Fruit fly (Drosophila melanogaster): Measurements from ENCODE around the gene CG33995.

Gene CG33995

dm6 chr2L:4999389-5000032 is 43.6 kb upstream of the CG33995 start (continued):
- no peak for TF ChIP-seq CG10543 (GFP tag; optimal IDR thresholded peaks at IDR 0.05)
- peak; percentile 45 for TF ChIP-seq onecut (GFP tag; IDR thresholded peaks at IDR 0.05)
- TF ChIP-seq CG18476 (GFP tag; optimal IDR thresholded peaks at IDR 0.05), result peak; percentile 30
- peak; percentile 56; the same call in 1 of the 2 replicates for TF ChIP-seq CG43689 (GFP tag; IDR thresholded peaks at IDR 0.05)
- TF ChIP-seq CG3163 (GFP tag; optimal IDR thresholded peaks at IDR 0.05), result no peak
- TF ChIP-seq Xbp1 (GFP tag; optimal IDR thresholded peaks at IDR 0.05), result peak; percentile 75
- TF ChIP-seq Optix (GFP tag; IDR thresholded peaks at IDR 0.05), result peak; percentile 64; the same call in 2 of the 3 replicates
- TF ChIP-seq CG31441 (GFP tag; IDR thresholded peaks at IDR 0.05), result peak; percentile 54; the same call in 1 of the 2 replicates
- no peak for TF ChIP-seq CG42726 (GFP tag; IDR thresholded peaks at IDR 0.05; ENCODE audit: partially characterized antibody)
- TF ChIP-seq chif (GFP tag; optimal IDR thresholded peaks at IDR 0.05), result peak; percentile 50 to 67
- TF ChIP-seq CG6765 (GFP tag; optimal IDR thresholded peaks at IDR 0.05), result peak; percentile 1
- peak; percentile 40 for TF ChIP-seq CG3995 (GFP tag; optimal IDR thresholded peaks at IDR 0.05)
- TF ChIP-seq hb (GFP tag; IDR thresholded peaks at IDR 0.05; ENCODE audit: partially characterized antibody), result no peak
- no peak for TF ChIP-seq twi (tag; optimal IDR thresholded peaks at IDR 0.05)
- no peak for TF ChIP-seq CG8089 (GFP tag; optimal IDR thresholded peaks at IDR 0.05)
- TF ChIP-seq scrt (GFP tag; optimal IDR thresholded peaks at IDR 0.05), result peak; percentile 52
- no peak for TF ChIP-seq pb (GFP tag; optimal IDR thresholded peaks at IDR 0.05)
- no peak for TF ChIP-seq CG10321 (GFP tag; IDR thresholded peaks at IDR 0.05)
- TF ChIP-seq CG1602 (GFP tag; optimal IDR thresholded peaks at IDR 0.05), result no peak
- peak; percentile 41 for TF ChIP-seq cwo (GFP tag; optimal IDR thresholded peaks at IDR 0.05)
- TF ChIP-seq BEAF-32 (GFP tag; optimal IDR thresholded peaks at IDR 0.05), result no peak
- no peak; the same call in 2 of the 3 replicates for TF ChIP-seq CG2199 (GFP tag; IDR thresholded peaks at IDR 0.05)
- TF ChIP-seq slbo (GFP tag; IDR thresholded peaks at IDR 0.05), result peak; percentile 85
- peak; percentile 56; the same call in 1 of the 2 replicates for TF ChIP-seq Awh (GFP tag; IDR thresholded peaks at IDR 0.05)
- TF ChIP-seq ind (GFP tag; optimal IDR thresholded peaks at IDR 0.05), result peak; percentile 83
- TF ChIP-seq zen (tag; optimal IDR thresholded peaks at IDR 0.05), result no peak
- TF ChIP-seq Vsx1 (GFP tag; optimal IDR thresholded peaks at IDR 0.05), result peak; percentile 35
- no peak for TF ChIP-seq Bgb (GFP tag; IDR thresholded peaks at IDR 0.05; ENCODE audit: partially characterized antibody)
- TF ChIP-seq CG6813 (GFP tag; optimal IDR thresholded peaks at IDR 0.05), result peak; percentile 53
- TF ChIP-seq Atf-2 (GFP tag; optimal IDR thresholded peaks at IDR 0.05), result peak; percentile 23
- 0 out of 2 replicates have a peak, but pooled peaks have one; percentile 37 for TF ChIP-seq CG5953 (GFP tag; IDR thresholded peaks at IDR 0.05)
- TF ChIP-seq CG17361 (GFP tag; IDR thresholded peaks at IDR 0.05), result peak; percentile 15; the same call in 1 of the 3 replicates
- TF ChIP-seq cato (GFP tag; optimal IDR thresholded peaks at IDR 0.05; ENCODE audit: borderline replicate concordance), result peak; percentile 7
- no peak for TF ChIP-seq nom (GFP tag; optimal IDR thresholded peaks at IDR 0.05)
- TF ChIP-seq CG14050 (GFP tag; IDR thresholded peaks at IDR 0.05), result 0 out of 3 replicates have a peak, but pooled peaks have one; percentile 22
- peak; percentile 70 for TF ChIP-seq CG12071 (GFP tag; optimal IDR thresholded peaks at IDR 0.05)
- peak; percentile 40 for TF ChIP-seq Fer2 (tag; optimal IDR thresholded peaks at IDR 0.05)
- peak; percentile 67 for TF ChIP-seq NfI (GFP tag; optimal IDR thresholded peaks at IDR 0.05)
- TF ChIP-seq Antp (GFP tag; optimal IDR thresholded peaks at IDR 0.05), result peak; percentile 57
- TF ChIP-seq nau (GFP tag; optimal IDR thresholded peaks at IDR 0.05), result no peak
- peak; percentile 40 for TF ChIP-seq corto (GFP tag; optimal IDR thresholded peaks at IDR 0.05)
- peak; percentile 17 for TF ChIP-seq oc (tag; optimal IDR thresholded peaks at IDR 0.05)
- no peak for TF ChIP-seq HLHmδ (GFP tag; optimal IDR thresholded peaks at IDR 0.05)
- TF ChIP-seq CG7786 (GFP tag; optimal IDR thresholded peaks at IDR 0.05), result peak; percentile 58
- peak; percentile 27 for TF ChIP-seq slou (GFP tag; optimal IDR thresholded peaks at IDR 0.05)
- peak; percentile 17 for TF ChIP-seq CG10431 (GFP tag; optimal IDR thresholded peaks at IDR 0.05)
- peak; percentile 78 for TF ChIP-seq CG7839 (tag; optimal IDR thresholded peaks at IDR 0.05)
- peak; percentile 55; the same call in 1 of the 2 replicates for TF ChIP-seq CG9215 (GFP tag; IDR thresholded peaks at IDR 0.05)

Measured in whole organism, embryonic.